Fruit fly (Drosophila melanogaster): ENCODE measurements around the gene tgy.

tgy gene

dm6 chrX:19146421-19146952 lies 19.4 kb upstream of the tgy start (continued):
- TF ChIP-seq CG6791 (GFP tag; IDR thresholded peaks at IDR 0.05; ENCODE audit: partially characterized antibody) (no peak), CG12071 (GFP tag; optimal IDR thresholded peaks at IDR 0.05) (no peak), Atf-2 (GFP tag; optimal IDR thresholded peaks at IDR 0.05) (peak; percentile 23), grn (GFP tag; optimal IDR thresholded peaks at IDR 0.05) (peak; percentile 94), CG6175 (GFP tag; IDR thresholded peaks at IDR 0.05) (peak; percentile 39; the same call in 1 of the 3 replicates), pzg (GFP tag; optimal IDR thresholded peaks at IDR 0.05) (no peak), CG2678 (tag; optimal IDR thresholded peaks at IDR 0.05) (peak; percentile 31), E2f1 (GFP tag; IDR thresholded peaks at IDR 0.05) (no peak), Six4 (GFP tag; optimal IDR thresholded peaks at IDR 0.05) (no peak), CG11398 (GFP tag; optimal IDR thresholded peaks at IDR 0.05) (no peak), CG12942 (GFP tag; optimal IDR thresholded peaks at IDR 0.05) (no peak), Bdp1 (GFP tag; optimal IDR thresholded peaks at IDR 0.05) (no peak), MESR4 (GFP tag; optimal IDR thresholded peaks at IDR 0.05) (no peak), CG2712 (tag; optimal IDR thresholded peaks at IDR 0.05) (peak; percentile 3), Dip3 (GFP tag; optimal IDR thresholded peaks at IDR 0.05) (peak; percentile 22), CG10431 (GFP tag; optimal IDR thresholded peaks at IDR 0.05) (no peak), CG14050 (GFP tag; IDR thresholded peaks at IDR 0.05) (no peak), CG7357 (GFP tag; IDR thresholded peaks at IDR 0.05) (no peak), Sox102F (GFP tag; optimal IDR thresholded peaks at IDR 0.05) (peak; percentile 25), onecut (GFP tag; IDR thresholded peaks at IDR 0.05) (no peak), row (GFP tag; IDR thresholded peaks at IDR 0.05) (peak; percentile 78), Xbp1 (GFP tag; optimal IDR thresholded peaks at IDR 0.05) (peak; percentile 40), CG10543 (GFP tag; optimal IDR thresholded peaks at IDR 0.05) (no peak), Deaf1 (tag; optimal IDR thresholded peaks at IDR 0.05) (peak; percentile 29), CG1603 (tag; optimal IDR thresholded peaks at IDR 0.05) (no peak), bcd (GFP tag; optimal IDR thresholded peaks at IDR 0.05) (no peak), ap (GFP tag; IDR thresholded peaks at IDR 0.05) (no peak), Abd-B (GFP tag; optimal IDR thresholded peaks at IDR 0.05) (peak; percentile 54), Ssrp (tag; optimal IDR thresholded peaks at IDR 0.05) (peak; percentile 17), lab (GFP tag; optimal IDR thresholded peaks at IDR 0.05) (peak; percentile 25), Ptx1 (GFP tag; IDR thresholded peaks at IDR 0.05) (peak; percentile 48), CG8765 (GFP tag; IDR thresholded peaks at IDR 0.05) (no peak), CG8478 (optimal IDR thresholded peaks at IDR 0.05) (peak; percentile 1), pan (optimal IDR thresholded peaks at IDR 0.05) (no peak), pan (GFP tag; optimal IDR thresholded peaks at IDR 0.05 in 1 of 2, IDR thresholded peaks at IDR 0.05 in 1 of 2) (peak in 1 of 2 experiments; percentile 5), gcm (GFP tag; optimal IDR thresholded peaks at IDR 0.05) (no peak), CG12155 (GFP tag; optimal IDR thresholded peaks at IDR 0.05) (peak; percentile 12), zf30C (GFP tag; optimal IDR thresholded peaks at IDR 0.05) (no peak), Hsf (GFP tag; optimal IDR thresholded peaks at IDR 0.05) (peak; percentile 43), CG15073 (GFP tag; optimal IDR thresholded peaks at IDR 0.05) (no peak), CG16863 (GFP tag; optimal IDR thresholded peaks at IDR 0.05) (peak; percentile 36), CG9727 (GFP tag; optimal IDR thresholded peaks at IDR 0.05) (peak; percentile 27), sob (GFP tag; IDR thresholded peaks at IDR 0.05) (no peak), shn (GFP tag; optimal IDR thresholded peaks at IDR 0.05) (peak; percentile 28), nau (GFP tag; optimal IDR thresholded peaks at IDR 0.05) (no peak), Hand (GFP tag; optimal IDR thresholded peaks at IDR 0.05) (no peak), CG15269 (tag; optimal IDR thresholded peaks at IDR 0.05) (peak; percentile 14), cwo (GFP tag; optimal IDR thresholded peaks at IDR 0.05) (no peak), B-H2 (GFP tag; optimal IDR thresholded peaks at IDR 0.05) (no peak), C15 (GFP tag; IDR thresholded peaks at IDR 0.05) (no peak), toy (GFP tag; IDR thresholded peaks at IDR 0.05) (no peak), CG2120 (GFP tag; optimal IDR thresholded peaks at IDR 0.05) (peak; percentile 47)
